Worm (Caenorhabditis elegans) whole organism, young adult: ENCODE results near the gene F36H1.12.
A peak's percentile ranks its signal among the peaks of the same experiment; 100 is the strongest.

Experiments used
- F55B11.4 ChIP-seq: sonication (generic microtip); optimal IDR thresholded peaks from 2 replicates; lab custom pipeline; 2016; ENCODE audit warnings: missing compliant biosample characterization, missing genetic modification characterization, borderline replicate concordance; ENCODE audit not compliant: insufficient read depth
- F57C9.4 ChIP-seq: sonication (generic microtip); optimal IDR thresholded peaks from 2 replicates; lab custom pipeline; 2017; ENCODE audit warnings: mild to moderate bottlenecking, missing genetic modification characterization, missing compliant biosample characterization
- T26A5.8 ChIP-seq: sonication (generic microtip); optimal IDR thresholded peaks from 2 replicates; lab custom pipeline; 2016; ENCODE audit warnings: missing genetic modification characterization, missing compliant biosample characterization
- Y67H2A.10 ChIP-seq: fragments of 200-800 bp; sonication (Bioruptor generic); conservative IDR thresholded peaks from 2 replicates; pipeline ENCODE4 v1.3.6; 2022; ENCODE audit warnings: missing genetic modification reagents, missing genetic modification characterization, missing compliant biosample characterization
- Y95B8A.8 ChIP-seq: fragments of 200-800 bp; sonication (Bioruptor generic); IDR thresholded peaks from 2 replicates; pipeline ENCODE4 v1.3.6; 2022; ENCODE audit warnings: missing genetic modification reagents, missing genetic modification characterization, missing compliant biosample characterization
- ZK185.1 ChIP-seq: sonication (generic microtip); optimal IDR thresholded peaks from 2 replicates; lab custom pipeline; 2016; ENCODE audit warnings: mild to moderate bottlenecking, missing genetic modification characterization, missing compliant biosample characterization; ENCODE audit not compliant: poor library complexity, severe bottlenecking
- akir-1 ChIP-seq: fragments of 200-800 bp; sonication (Bioruptor generic); optimal IDR thresholded peaks from 2 replicates; lab custom pipeline; 2018; ENCODE audit warnings: mild to moderate bottlenecking, missing genetic modification characterization, moderate library complexity, missing compliant biosample characterization
- athp-1 ChIP-seq: sonication (generic microtip); optimal IDR thresholded peaks from 2 replicates; lab custom pipeline; 2017; ENCODE audit warnings: mild to moderate bottlenecking, missing genetic modification characterization, missing compliant biosample characterization
- attf-3 ChIP-seq: fragments of 200-800 bp; sonication (Bioruptor generic); conservative IDR thresholded peaks from 2 replicates; pipeline ENCODE4 v1.3.6; 2022; ENCODE audit warnings: missing genetic modification reagents, missing genetic modification characterization, missing compliant biosample characterization
- attf-5 ChIP-seq: fragments of 200-800 bp; sonication (Bioruptor generic); optimal IDR thresholded peaks from 2 replicates; lab custom pipeline; 2018; ENCODE audit warnings: mild to moderate bottlenecking, missing genetic modification characterization, missing compliant biosample characterization
- cebp-1 ChIP-seq, 2 experiments: fragments of 200-800 bp in 1 of 2; sonication (Bioruptor generic) in 1 of 2; sonication (generic microtip) in 1 of 2; IDR thresholded peaks in 1 of 2; optimal IDR thresholded peaks in 1 of 2; 2 replicates each; pipeline versions ENCODE4 v1.3.6 to Lab custom; 2017 to 2022; ENCODE audit warnings: missing compliant biosample characterization in 2 of 2, missing genetic modification characterization in 2 of 2, mild to moderate bottlenecking in 1 of 2, missing genetic modification reagents in 1 of 2, moderate library complexity in 1 of 2
- ceh-79 ChIP-seq: sonication (generic microtip); optimal IDR thresholded peaks from 2 replicates; lab custom pipeline; 2017; ENCODE audit warnings: mild to moderate bottlenecking, missing genetic modification characterization, missing compliant biosample characterization
- ceh-91 ChIP-seq: fragments of 200-800 bp; sonication (Bioruptor generic); IDR thresholded peaks from 2 replicates; pipeline ENCODE4 v1.3.6; 2022; ENCODE audit warnings: missing genetic modification reagents, missing genetic modification characterization, missing compliant biosample characterization
- chd-7 ChIP-seq: sonication (generic microtip); optimal IDR thresholded peaks from 2 replicates; lab custom pipeline; 2016; ENCODE audit warnings: mild to moderate bottlenecking, missing genetic modification characterization, moderate library complexity, missing compliant biosample characterization
- dpff-1 ChIP-seq: sonication (generic microtip); optimal IDR thresholded peaks from 2 replicates; lab custom pipeline; 2017; ENCODE audit warnings: mild to moderate bottlenecking, missing genetic modification characterization, missing compliant biosample characterization
- dpl-1 ChIP-seq: fragments of 150-350 bp; optimal IDR thresholded peaks from 2 replicates; lab custom pipeline; 2014; ENCODE audit warnings: missing biosample characterization, missing genetic modification reagents, missing genetic modification characterization
- efl-1 ChIP-seq: fragments of 150-350 bp; optimal IDR thresholded peaks from 2 replicates; lab custom pipeline; 2014; ENCODE audit warnings: missing biosample characterization, missing genetic modification reagents, missing genetic modification characterization
- egl-18 ChIP-seq: fragments of 200-800 bp; sonication (Bioruptor generic); IDR thresholded peaks from 2 replicates; pipeline ENCODE4 v1.3.6; 2022; ENCODE audit warnings: missing genetic modification reagents, missing genetic modification characterization, missing compliant biosample characterization
- egrh-3 ChIP-seq: fragments of 200-800 bp; sonication (Bioruptor generic); IDR thresholded peaks from 2 replicates; pipeline ENCODE4 v1.3.6; 2022; ENCODE audit warnings: missing genetic modification reagents, missing genetic modification characterization, missing compliant biosample characterization
- ets-4 ChIP-seq: fragments of 200-800 bp; sonication (Bioruptor generic); optimal IDR thresholded peaks from 2 replicates; lab custom pipeline; 2018; ENCODE audit warnings: mild to moderate bottlenecking, missing genetic modification characterization, missing compliant biosample characterization
- hrde-1 ChIP-seq: sonication (generic microtip); optimal IDR thresholded peaks from 2 replicates; lab custom pipeline; 2016; ENCODE audit warnings: missing genetic modification characterization, mild to moderate bottlenecking, missing compliant biosample characterization, moderate library complexity, missing genotype, missing genetic modification reagents, borderline replicate concordance
- hsf-1 ChIP-seq: fragments of 200-800 bp; sonication (Bioruptor generic); IDR thresholded peaks from 2 replicates; pipeline ENCODE4 v1.3.6; 2022; ENCODE audit warnings: missing genetic modification reagents, missing genetic modification characterization, missing compliant biosample characterization
- lag-1 ChIP-seq: fragments of 200-800 bp; sonication (Bioruptor generic); IDR thresholded peaks from 2 replicates; pipeline ENCODE4 v1.3.6; 2022; ENCODE audit warnings: missing genetic modification reagents, missing genetic modification characterization, missing compliant biosample characterization
- lin-26 ChIP-seq: fragments of 200-800 bp; sonication (Bioruptor generic); IDR thresholded peaks from 2 replicates; pipeline ENCODE4 v1.3.6; 2022; ENCODE audit warnings: missing genetic modification reagents, missing genetic modification characterization, missing compliant biosample characterization
- lin-35 ChIP-seq, 3 experiments: fragments of 150-350 bp in 2 of 3; sonication (generic microtip) in 1 of 3; optimal IDR thresholded peaks; 2 replicates each; lab custom pipeline; 2014 to 2018; ENCODE audit warnings: missing biosample characterization in 3 of 3, missing genetic modification characterization in 3 of 3, missing genetic modification reagents in 3 of 3
- lin-54 ChIP-seq: fragments of 200-800 bp; sonication (Bioruptor generic); optimal IDR thresholded peaks from 2 replicates; lab custom pipeline; 2018; ENCODE audit warnings: mild to moderate bottlenecking, missing genetic modification characterization, missing compliant biosample characterization
- lir-1 ChIP-seq: fragments of 200-800 bp; sonication (Bioruptor generic); conservative IDR thresholded peaks from 2 replicates; pipeline ENCODE4 v1.3.6; 2022; ENCODE audit warnings: missing genetic modification reagents, missing genetic modification characterization, missing compliant biosample characterization
- lsy-27 ChIP-seq: sonication (generic microtip); optimal IDR thresholded peaks from 2 replicates; lab custom pipeline; 2017; ENCODE audit warnings: missing genetic modification characterization, mild to moderate bottlenecking, missing compliant biosample characterization, antibody characterized with exemption, missing genotype, borderline replicate concordance; ENCODE audit not compliant: insufficient read depth
- madf-10 ChIP-seq: sonication (generic microtip); optimal IDR thresholded peaks from 2 replicates; lab custom pipeline; 2016; ENCODE audit warnings: mild to moderate bottlenecking, missing genetic modification characterization, missing compliant biosample characterization
- madf-6 ChIP-seq: fragments of 200-800 bp; sonication (Bioruptor generic); IDR thresholded peaks from 2 replicates; pipeline ENCODE4 v1.3.6; 2022; ENCODE audit warnings: missing genetic modification reagents, missing genetic modification characterization, missing compliant biosample characterization
- mcd-1 ChIP-seq: fragments of 200-800 bp; sonication (Bioruptor generic); IDR thresholded peaks from 2 replicates; pipeline ENCODE4 v1.3.6; 2022; ENCODE audit warnings: missing genetic modification reagents, missing genetic modification characterization, missing compliant biosample characterization
- mel-28 ChIP-seq: sonication (generic microtip); optimal IDR thresholded peaks from 2 replicates; lab custom pipeline; 2016; ENCODE audit warnings: borderline replicate concordance, mild to moderate bottlenecking, missing genetic modification characterization, missing compliant biosample characterization
- mxl-1 ChIP-seq: sonication (generic microtip); optimal IDR thresholded peaks from 2 replicates; lab custom pipeline; 2016; ENCODE audit warnings: missing genetic modification characterization, missing compliant biosample characterization
- nfya-1 ChIP-seq: sonication (generic microtip); optimal IDR thresholded peaks from 2 replicates; lab custom pipeline; 2017; ENCODE audit warnings: antibody characterized with exemption, missing compliant biosample characterization, missing genetic modification characterization, borderline replicate concordance; ENCODE audit not compliant: insufficient read depth
- nhr-120 ChIP-seq: fragments of 200-800 bp; sonication (Bioruptor generic); IDR thresholded peaks from 2 replicates; pipeline ENCODE4 v1.3.6; 2022; ENCODE audit warnings: missing genetic modification characterization, missing compliant biosample characterization
- nhr-80 ChIP-seq: sonication (generic microtip); optimal IDR thresholded peaks from 2 replicates; lab custom pipeline; 2016; ENCODE audit warnings: missing genetic modification characterization, missing compliant biosample characterization
- nhr-90 ChIP-seq: sonication (generic microtip); optimal IDR thresholded peaks from 2 replicates; lab custom pipeline; 2016; ENCODE audit warnings: missing genotype, mild to moderate bottlenecking, missing genetic modification characterization, missing compliant biosample characterization
- rec-8 ChIP-seq, 2 experiments: sonication (generic microtip); optimal IDR thresholded peaks; 2 replicates each; lab custom pipeline; 2016; ENCODE audit warnings: mild to moderate bottlenecking in 2 of 2, missing genetic modification characterization in 2 of 2, missing genetic modification reagents in 2 of 2, missing genotype in 2 of 2, missing biosample characterization in 1 of 2, missing compliant biosample characterization in 1 of 2, moderate library complexity in 1 of 2
- repo-1 ChIP-seq: sonication (generic microtip); optimal IDR thresholded peaks from 2 replicates; lab custom pipeline; 2017; ENCODE audit warnings: mild to moderate bottlenecking, missing genetic modification characterization, missing compliant biosample characterization
- sdz-38 ChIP-seq: sonication (generic microtip); optimal IDR thresholded peaks from 2 replicates; lab custom pipeline; 2016; ENCODE audit warnings: missing genotype, missing genetic modification characterization, missing compliant biosample characterization
- snpc-1.1 ChIP-seq: sonication (generic microtip); optimal IDR thresholded peaks from 2 replicates; lab custom pipeline; 2017; ENCODE audit warnings: missing genetic modification characterization, mild to moderate bottlenecking, missing compliant biosample characterization, antibody characterized with exemption, moderate library complexity, missing genotype, missing genetic modification reagents; ENCODE audit not compliant: insufficient read depth
- snpc-4 ChIP-seq, 5 experiments: fragments of 150-350 bp in 1 of 5; sonication (generic microtip) in 4 of 5; optimal IDR thresholded peaks; 2 replicates each; lab custom pipeline; 2014 to 2018; ENCODE audit warnings: missing genetic modification characterization in 5 of 5, missing biosample characterization in 3 of 5, antibody characterized with exemption in 2 of 5, mild to moderate bottlenecking in 2 of 5, missing compliant biosample characterization in 2 of 5, missing genotype in 2 of 5, moderate library complexity in 2 of 5, missing genetic modification reagents in 1 of 5
- tbp1 ChIP-seq: fragments of 200-800 bp; sonication (Bioruptor generic); optimal IDR thresholded peaks from 2 replicates; lab custom pipeline; 2018; ENCODE audit warnings: mild to moderate bottlenecking, missing genetic modification characterization, missing compliant biosample characterization
- unc-130 ChIP-seq: sonication (generic microtip); optimal IDR thresholded peaks from 2 replicates; lab custom pipeline; 2016; ENCODE audit warnings: missing genetic modification reagents, missing genetic modification characterization, missing compliant biosample characterization
- zfh-2 ChIP-seq: fragments of 200-800 bp; sonication (Bioruptor generic); conservative IDR thresholded peaks from 2 replicates; pipeline ENCODE4 v1.3.6; 2022; ENCODE audit warnings: missing genetic modification reagents, missing genetic modification characterization, missing compliant biosample characterization
- ztf-18 ChIP-seq: sonication (generic microtip); optimal IDR thresholded peaks from 2 replicates; lab custom pipeline; 2016; ENCODE audit warnings: missing genotype, mild to moderate bottlenecking, missing genetic modification characterization, missing compliant biosample characterization
- ztf-6 ChIP-seq: fragments of 200-800 bp; sonication (Bioruptor generic); IDR thresholded peaks from 2 replicates; pipeline ENCODE4 v1.3.6; 2022; ENCODE audit warnings: missing genetic modification reagents, missing genetic modification characterization, missing compliant biosample characterization

F36H1.12 gene

DNA sequence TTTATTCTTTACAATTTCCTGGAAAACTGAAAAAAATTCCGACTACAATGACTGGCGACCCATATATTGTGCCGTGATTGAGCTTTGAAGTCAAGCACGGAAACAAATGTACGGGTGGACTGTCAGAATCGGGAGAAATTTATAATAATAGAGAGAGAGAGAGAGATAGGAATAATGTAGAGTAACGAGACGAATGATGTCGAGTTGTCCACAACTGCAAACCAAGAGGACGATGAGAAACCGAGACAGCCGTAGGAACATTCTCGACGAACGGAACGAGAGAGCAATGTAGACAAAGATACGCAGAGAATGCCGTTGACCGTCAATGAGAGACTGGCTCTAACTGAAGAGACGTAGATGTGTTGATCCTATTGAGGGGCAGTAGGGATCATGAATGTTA is 25.9 kb downstream of the F36H1.12 start (continued):
- TF ChIP-seq nfya-1 (tag; lab: Kevin White, UChicago) = no peak
- no peak for TF ChIP-seq snpc-4 (GFP tag; optimal IDR thresholded peaks at IDR 0.05; lab: Kevin White, UChicago)
- TF ChIP-seq snpc-4 (tag; optimal IDR thresholded peaks at IDR 0.05; lab: Kevin White, UChicago) = peak in 3 of 4 experiments; percentile 7 to 44 (median 33)
- no peak for TF ChIP-seq dpff-1
- peak; percentile 90 for TF ChIP-seq hsf-1 (GFP tag; lab: Robert Waterston, UW)
- no peak for TF ChIP-seq madf-6 (GFP tag; lab: Robert Waterston, UW)
- TF ChIP-seq lir-1 = no peak
- TF ChIP-seq Y67H2A.10 (GFP tag; lab: Robert Waterston, UW) = no peak
- no peak for TF ChIP-seq mel-28 (tag; lab: Kevin White, UChicago)
- no peak for TF ChIP-seq unc-130 (GFP tag; lab: Kevin White, UChicago)
- TF ChIP-seq lin-54 = peak; percentile 31
- TF ChIP-seq sdz-38 (tag; lab: Kevin White, UChicago) = no peak
- no peak for TF ChIP-seq nhr-90 (tag; lab: Kevin White, UChicago)
- peak; percentile 49 for TF ChIP-seq tbp1 (GFP tag; lab: Kevin White, UChicago)
- peak; percentile 28 for TF ChIP-seq attf-5 (GFP tag; lab: Kevin White, UChicago)
- no peak for TF ChIP-seq T26A5.8 (tag; lab: Kevin White, UChicago)
- TF ChIP-seq hrde-1 (tag; lab: Kevin White, UChicago) = no peak
- TF ChIP-seq madf-10 (tag; lab: Kevin White, UChicago) = peak; percentile 67
- peak; percentile 88 for TF ChIP-seq nhr-80 (tag; lab: Kevin White, UChicago)
- TF ChIP-seq repo-1 (tag; lab: Kevin White, UChicago) = peak; percentile 20
- TF ChIP-seq egl-18 (GFP tag; lab: Robert Waterston, UW) = no peak
- no peak for TF ChIP-seq ceh-79 (tag; lab: Kevin White, UChicago)
- peak; percentile 42 for TF ChIP-seq chd-7 (tag; lab: Kevin White, UChicago)
- TF ChIP-seq Y95B8A.8 (GFP tag; lab: Robert Waterston, UW) = no peak
- no peak for TF ChIP-seq F57C9.4 (tag; lab: Kevin White, UChicago)
- TF ChIP-seq dpl-1 (GFP tag; lab: Kevin White, UChicago) = no peak
- no peak for TF ChIP-seq lsy-27
- TF ChIP-seq ceh-91 (GFP tag; lab: Robert Waterston, UW) = no peak
- no peak for TF ChIP-seq mxl-1 (tag; lab: Kevin White, UChicago)
- TF ChIP-seq lin-35 (GFP tag; optimal IDR thresholded peaks at IDR 0.05; lab: Kevin White, UChicago) = peak in 1 of 3 experiments; percentile 29
- TF ChIP-seq ztf-18 = peak; percentile 29
- no peak for TF ChIP-seq attf-3 (GFP tag; lab: Robert Waterston, UW)
- TF ChIP-seq nhr-120 (GFP tag; lab: Robert Waterston, UW) = no peak
- TF ChIP-seq akir-1 (GFP tag; lab: Kevin White, UChicago) = no peak
- TF ChIP-seq egrh-3 (GFP tag; lab: Robert Waterston, UW) = no peak
- TF ChIP-seq lag-1 (GFP tag; lab: Robert Waterston, UW) = no peak
- TF ChIP-seq zfh-2 (GFP tag; lab: Robert Waterston, UW) = no peak
- TF ChIP-seq athp-1 (tag; lab: Kevin White, UChicago) = no peak
- no peak for TF ChIP-seq F55B11.4
- TF ChIP-seq cebp-1 (GFP tag; IDR thresholded peaks at IDR 0.05; lab: Robert Waterston, UW) = no peak
- peak; percentile 47 for TF ChIP-seq cebp-1 (tag; optimal IDR thresholded peaks at IDR 0.05; lab: Kevin White, UChicago)
- TF ChIP-seq ztf-6 (GFP tag; lab: Robert Waterston, UW) = no peak
- TF ChIP-seq rec-8 (tag; optimal IDR thresholded peaks at IDR 0.05; lab: Kevin White, UChicago) = no peak
- no peak for TF ChIP-seq lin-26 (GFP tag; lab: Robert Waterston, UW)
- TF ChIP-seq efl-1 (GFP tag; lab: Kevin White, UChicago) = no peak
- TF ChIP-seq ets-4 (GFP tag; lab: Kevin White, UChicago) = no peak
- peak; percentile 31 for TF ChIP-seq ZK185.1 (tag; lab: Kevin White, UChicago)
- TF ChIP-seq snpc-1.1 (tag; lab: Kevin White, UChicago) = no peak
- TF ChIP-seq mcd-1 (GFP tag; lab: Robert Waterston, UW) = peak; percentile 46; the same call in 1 of the 2 replicates
